Fruit fly (Drosophila melanogaster) whole organism, wandering third instar larva: ENCODE results near the gene Cda5.

Source experiments
- Abd-B ChIP-seq: fragments of >200 bp; optimal IDR thresholded peaks from 2 replicates; lab custom pipeline; 2017; ENCODE audit warnings: missing biosample characterization, missing genetic modification characterization
- CG32264 ChIP-seq: fragments of 200-800 bp; sonication (Bioruptor generic); optimal IDR thresholded peaks from 2 replicates; lab custom pipeline; 2016; ENCODE audit warnings: missing biosample characterization, missing genetic modification characterization
- CG9705 ChIP-seq: fragments of 200-800 bp; sonication (Bioruptor generic); optimal IDR thresholded peaks from 2 replicates; lab custom pipeline; 2018; ENCODE audit warnings: missing biosample characterization, mild to moderate bottlenecking, missing genetic modification characterization
- CrebA ChIP-seq: fragments of 200-800 bp; sonication (Bioruptor generic); optimal IDR thresholded peaks from 2 replicates; lab custom pipeline; 2016; ENCODE audit warnings: missing biosample characterization, mild to moderate bottlenecking, missing genetic modification characterization, borderline replicate concordance
- Dfd ChIP-seq: fragments of >200 bp; optimal IDR thresholded peaks from 2 replicates; lab custom pipeline; 2017; ENCODE audit warnings: missing biosample characterization, missing genetic modification characterization
- Dif ChIP-seq: fragments of 200-275, 200-300 bp; sonication (Bioruptor generic); optimal IDR thresholded peaks from 2 replicates; lab custom pipeline; 2018; ENCODE audit warnings: missing biosample characterization, missing genetic modification characterization; ENCODE audit not compliant: partially characterized antibody
- GATAd ChIP-seq: sonication (Bioruptor generic); optimal IDR thresholded peaks from 2 replicates; lab custom pipeline; 2016; ENCODE audit warnings: missing biosample characterization, missing genetic modification characterization
- HLH106 ChIP-seq: fragments of 200-800 bp; optimal IDR thresholded peaks from 3 replicates; lab custom pipeline; 2019; ENCODE audit warnings: missing biosample characterization, mild to moderate bottlenecking, missing genetic modification characterization, moderate library complexity
- Hnf4 ChIP-seq: fragments of 200-800 bp; sonication (Bioruptor generic); optimal IDR thresholded peaks from 2 replicates; lab custom pipeline; 2016; ENCODE audit warnings: missing biosample characterization, mild to moderate bottlenecking, missing genetic modification characterization
- Hr78 ChIP-seq: fragments of >200 bp; optimal IDR thresholded peaks from 2 replicates; lab custom pipeline; 2017; ENCODE audit warnings: missing biosample characterization, missing genetic modification characterization
- Hr83 ChIP-seq: fragments of 200-300 bp; sonication (Bioruptor generic); optimal IDR thresholded peaks from 2 replicates; lab custom pipeline; 2016; ENCODE audit warnings: missing biosample characterization, mild to moderate bottlenecking, missing genetic modification characterization, moderate library complexity; ENCODE audit not compliant: poor library complexity, severe bottlenecking
- Jra ChIP-seq: sonication (Bioruptor generic); optimal IDR thresholded peaks from 2 replicates; lab custom pipeline; 2016; ENCODE audit warnings: missing biosample characterization, missing genetic modification characterization
- Mio ChIP-seq: sonication (Bioruptor generic); optimal IDR thresholded peaks from 2 replicates; lab custom pipeline; 2016; ENCODE audit warnings: missing biosample characterization, missing genetic modification characterization
- Myc ChIP-seq: fragments of >200 bp; optimal IDR thresholded peaks from 2 replicates; lab custom pipeline; 2017
- N ChIP-seq: fragments of >200 bp; optimal IDR thresholded peaks from 2 replicates; lab custom pipeline; 2018; ENCODE audit warnings: missing biosample characterization, missing external identifiers, missing genetic modification characterization
- OdsH ChIP-seq: fragments of 200-800 bp; sonication (Bioruptor generic); optimal IDR thresholded peaks from 2 replicates; lab custom pipeline; 2016; ENCODE audit warnings: missing biosample characterization, mild to moderate bottlenecking, missing genetic modification characterization
- Rel ChIP-seq, 2 experiments: fragments of 200-800 bp; sonication (Bioruptor generic) in 1 of 2; optimal IDR thresholded peaks; 2 replicates in 1 of 2; 3 replicates in 1 of 2; lab custom pipeline; 2016 to 2019; ENCODE audit warnings: mild to moderate bottlenecking in 2 of 2, missing biosample characterization in 2 of 2, missing genetic modification characterization in 2 of 2, moderate library complexity in 1 of 2
- Sp1 ChIP-seq: fragments of 200-800 bp; sonication (Bioruptor generic); optimal IDR thresholded peaks from 3 replicates; lab custom pipeline; 2019; ENCODE audit warnings: missing biosample characterization, mild to moderate bottlenecking, missing genetic modification characterization, moderate library complexity
- Vsx2 ChIP-seq: fragments of 200-300, 225-300 bp; sonication (Bioruptor generic); optimal IDR thresholded peaks from 2 replicates; lab custom pipeline; 2018; ENCODE audit warnings: missing biosample characterization, missing genetic modification characterization; ENCODE audit not compliant: partially characterized antibody
- br ChIP-seq: fragments of 200-800 bp; sonication (Bioruptor generic); optimal IDR thresholded peaks from 2 replicates; lab custom pipeline; 2016; ENCODE audit warnings: missing biosample characterization, missing genetic modification characterization
- brk ChIP-seq: fragments of 200-800 bp; sonication (Bioruptor generic); optimal IDR thresholded peaks from 2 replicates; lab custom pipeline; 2016; ENCODE audit warnings: missing biosample characterization, mild to moderate bottlenecking, missing genetic modification characterization
- dl ChIP-seq, 2 experiments: fragments of 175-275, 200-275 bp in 1 of 2; fragments of 200-275 bp in 1 of 2; sonication (Bioruptor generic); optimal IDR thresholded peaks; lab custom pipeline; 2018; ENCODE audit warnings: mild to moderate bottlenecking in 2 of 2, missing biosample characterization in 2 of 2, missing genetic modification characterization in 2 of 2, moderate library complexity in 2 of 2; ENCODE audit not compliant: partially characterized antibody in 2 of 2, insufficient read depth in 1 of 2
- dmrt93B ChIP-seq: fragments of 200-800 bp; sonication (Bioruptor generic); optimal IDR thresholded peaks from 2 replicates; lab custom pipeline; 2018; ENCODE audit warnings: missing biosample characterization, mild to moderate bottlenecking, missing genetic modification characterization
- dsf ChIP-seq: sonication (Bioruptor generic); optimal IDR thresholded peaks from 2 replicates; lab custom pipeline; 2016; ENCODE audit warnings: missing biosample characterization, missing genetic modification characterization, borderline replicate concordance
- ey ChIP-seq: fragments of 200-800 bp; sonication (Bioruptor generic); optimal IDR thresholded peaks from 2 replicates; lab custom pipeline; 2016; ENCODE audit warnings: missing biosample characterization, missing genetic modification characterization
- foxo ChIP-seq, 2 experiments: fragments of 200-800 bp; sonication (Bioruptor generic); optimal IDR thresholded peaks; 2 replicates in 1 of 2; 3 replicates in 1 of 2; lab custom pipeline; 2016 to 2017; ENCODE audit warnings: missing biosample characterization in 2 of 2, missing genetic modification characterization in 2 of 2
- fru ChIP-seq: fragments of 200-800 bp; sonication (Bioruptor generic); optimal IDR thresholded peaks from 3 replicates; lab custom pipeline; 2016; ENCODE audit warnings: missing biosample characterization, mild to moderate bottlenecking, missing genetic modification characterization
- h ChIP-seq: fragments of 200-800 bp; sonication (Bioruptor generic); optimal IDR thresholded peaks from 3 replicates; lab custom pipeline; 2016; ENCODE audit warnings: missing biosample characterization, mild to moderate bottlenecking, missing genetic modification characterization
- jim ChIP-seq: fragments of 175-275, 200-325 bp; sonication (Bioruptor generic); optimal IDR thresholded peaks from 2 replicates; lab custom pipeline; 2016; ENCODE audit warnings: missing biosample characterization, mild to moderate bottlenecking, missing genetic modification characterization
- lola ChIP-seq: fragments of >200 bp; optimal IDR thresholded peaks from 2 replicates; lab custom pipeline; 2017; ENCODE audit warnings: missing biosample characterization, missing genetic modification characterization
- pan ChIP-seq: fragments of >200 bp; optimal IDR thresholded peaks from 2 replicates; lab custom pipeline; 2017
- psq ChIP-seq: fragments of 200-800 bp; sonication (Bioruptor generic); optimal IDR thresholded peaks from 3 replicates; lab custom pipeline; 2017; ENCODE audit warnings: missing biosample characterization, mild to moderate bottlenecking, missing genetic modification characterization, moderate library complexity
- rgr ChIP-seq: fragments of 200-800 bp; sonication (Bioruptor generic); optimal IDR thresholded peaks from 3 replicates; lab custom pipeline; 2016; ENCODE audit warnings: missing biosample characterization, mild to moderate bottlenecking, missing genetic modification characterization
- sage ChIP-seq: fragments of 200-800 bp; sonication (Bioruptor generic); optimal IDR thresholded peaks from 2 replicates; lab custom pipeline; 2016; ENCODE audit warnings: missing biosample characterization, mild to moderate bottlenecking, missing genetic modification characterization
- sv ChIP-seq: fragments of 200-800 bp; sonication (Bioruptor generic); optimal IDR thresholded peaks from 3 replicates; lab custom pipeline; 2016; ENCODE audit warnings: missing biosample characterization, missing genetic modification characterization
- tai ChIP-seq: sonication (Bioruptor generic); optimal IDR thresholded peaks from 2 replicates; lab custom pipeline; 2016; ENCODE audit warnings: missing biosample characterization, missing genetic modification characterization
- usp ChIP-seq: fragments of >200 bp; optimal IDR thresholded peaks from 2 replicates; lab custom pipeline; 2017; ENCODE audit warnings: missing biosample characterization, missing genetic modification characterization
- woc ChIP-seq: sonication (Bioruptor generic); optimal IDR thresholded peaks from 2 replicates; lab custom pipeline; 2016; ENCODE audit warnings: missing biosample characterization, mild to moderate bottlenecking, missing genetic modification characterization

Gene Cda5

dm6 chr2L:85701-86100 lies 20.5 kb upstream of the Cda5 start:
- TF ChIP-seq Rel (GFP tag; optimal IDR thresholded peaks at IDR 0.05; lab: Kevin White, UChicago), result no peak
- TF ChIP-seq Rel (tag; optimal IDR thresholded peaks at IDR 0.05; lab: Kevin White, UChicago), result peak; percentile 88
- TF ChIP-seq Abd-B (GFP tag; lab: Kevin White, UChicago), result no peak

dm6 chr2L:85099-85498 lies 19.9 kb upstream of the Cda5 start:
- no peak for TF ChIP-seq h
- TF ChIP-seq Hnf4 (GFP tag; lab: Kevin White, UChicago), result no peak
- TF ChIP-seq dmrt93B (GFP tag; lab: Kevin White, UChicago), result no peak
- no peak for TF ChIP-seq Rel (GFP tag; optimal IDR thresholded peaks at IDR 0.05; lab: Kevin White, UChicago)
- no peak for TF ChIP-seq Rel (tag; optimal IDR thresholded peaks at IDR 0.05; lab: Kevin White, UChicago)

dm6 chr2L:82080-82479 lies 16.9 kb upstream of the Cda5 start:
- TF ChIP-seq rgr (GFP tag; lab: Kevin White, UChicago), result no peak
- no peak for TF ChIP-seq fru (GFP tag; lab: Kevin White, UChicago)
- TF ChIP-seq Dif (GFP tag; lab: Kevin White, UChicago), result no peak
- TF ChIP-seq Rel (GFP tag; optimal IDR thresholded peaks at IDR 0.05; lab: Kevin White, UChicago), result no peak
- TF ChIP-seq Rel (tag; optimal IDR thresholded peaks at IDR 0.05; lab: Kevin White, UChicago), result no peak
- no peak for TF ChIP-seq sv (GFP tag; lab: Kevin White, UChicago)
- TF ChIP-seq OdsH (GFP tag; lab: Kevin White, UChicago), result no peak
- no peak for TF ChIP-seq sage (GFP tag; lab: Kevin White, UChicago)
- TF ChIP-seq usp (GFP tag; lab: Kevin White, UChicago), result no peak
- no peak for TF ChIP-seq dl (GFP tag; optimal IDR thresholded peaks at IDR 0.05; lab: Kevin White, UChicago; ENCODE audit: insufficient read depth in 1 of 2, partially characterized antibody in 2 of 2)
- no peak for TF ChIP-seq GATAd (GFP tag; lab: Kevin White, UChicago)
- no peak for TF ChIP-seq ey (GFP tag; lab: Kevin White, UChicago)
- TF ChIP-seq HLH106 (tag; lab: Kevin White, UChicago), result no peak
- no peak for TF ChIP-seq pan
- TF ChIP-seq dmrt93B (GFP tag; lab: Kevin White, UChicago), result no peak
- TF ChIP-seq dsf (GFP tag; lab: Kevin White, UChicago), result no peak
- TF ChIP-seq Sp1 (GFP tag; lab: Kevin White, UChicago), result no peak

- TF ChIP-seq dsf (GFP tag; lab: Kevin White, UChicago) (no peak), dl (GFP tag; optimal IDR thresholded peaks at IDR 0.05; lab: Kevin White, UChicago; ENCODE audit: insufficient read depth in 1 of 2, partially characterized antibody in 2 of 2) (no peak), Mio (no peak), N (GFP tag; lab: Kevin White, UChicago) (no peak), ey (GFP tag; lab: Kevin White, UChicago) (peak; percentile 5), Vsx2 (GFP tag; lab: Kevin White, UChicago) (no peak), Hr78 (GFP tag; lab: Kevin White, UChicago) (no peak), brk (GFP tag; lab: Kevin White, UChicago) (peak; percentile 74), Hnf4 (GFP tag; lab: Kevin White, UChicago) (peak; percentile 70), sage (GFP tag; lab: Kevin White, UChicago) (peak; percentile 53), Dfd (GFP tag; lab: Kevin White, UChicago) (no peak), fru (GFP tag; lab: Kevin White, UChicago) (peak; percentile 59), tai (GFP tag; lab: Kevin White, UChicago) (peak; percentile 46), GATAd (GFP tag; lab: Kevin White, UChicago) (no peak), CG9705 (GFP tag; lab: Kevin White, UChicago) (no peak), pan (no peak), psq (GFP tag; lab: Kevin White, UChicago) (peak; percentile 24), br (peak; percentile 68), sv (GFP tag; lab: Kevin White, UChicago) (no peak), HLH106 (tag; lab: Kevin White, UChicago) (peak; percentile 5), Myc (no peak), rgr (GFP tag; lab: Kevin White, UChicago) (peak; percentile 69), lola (GFP tag; lab: Kevin White, UChicago) (no peak), Rel (GFP tag; optimal IDR thresholded peaks at IDR 0.05; lab: Kevin White, UChicago) (peak; percentile 36), Rel (tag; optimal IDR thresholded peaks at IDR 0.05; lab: Kevin White, UChicago) (peak; percentile 20), usp (GFP tag; lab: Kevin White, UChicago) (no peak), foxo (GFP tag; optimal IDR thresholded peaks at IDR 0.05; lab: Kevin White, UChicago) (peak in 1 of 2 experiments; percentile 38), Jra (peak; percentile 10), Sp1 (GFP tag; lab: Kevin White, UChicago) (peak; percentile 56), dmrt93B (GFP tag; lab: Kevin White, UChicago) (no peak), OdsH (GFP tag; lab: Kevin White, UChicago) (peak; percentile 55), woc (GFP tag; lab: Kevin White, UChicago) (peak; percentile 12), CG32264 (GFP tag; lab: Kevin White, UChicago) (no peak), Dif (GFP tag; lab: Kevin White, UChicago) (no peak), Abd-B (GFP tag; lab: Kevin White, UChicago) (no peak), CrebA (GFP tag; lab: Kevin White, UChicago) (no peak), h (peak; percentile 80), Hr83 (GFP tag; lab: Kevin White, UChicago) (peak; percentile 80), jim (GFP tag; lab: Kevin White, UChicago) (no peak)
These were observed 16.0 kb upstream of the Cda5 start for dm6 chr2L:81198-81597.
